Worm (Caenorhabditis elegans) whole organism, young adult: Measurements from ENCODE around the gene smap-1.

ENCODE experiments used
- B0035.1 ChIP-seq: sonication (generic microtip); optimal IDR thresholded peaks from 2 replicates; lab custom pipeline; 2016; ENCODE audit warnings: missing genetic modification characterization, mild to moderate bottlenecking, missing compliant biosample characterization, missing genotype, missing genetic modification reagents
- C17E4.6 ChIP-seq: fragments of 200-800 bp; sonication (Bioruptor generic); IDR thresholded peaks from 2 replicates; pipeline ENCODE4 v1.3.6; 2022; ENCODE audit warnings: missing genetic modification reagents, missing genetic modification characterization, missing compliant biosample characterization
- D2030.7 ChIP-seq: fragments of 200-800 bp; sonication (Bioruptor generic); IDR thresholded peaks from 2 replicates; pipeline ENCODE4 v1.3.6; 2022; ENCODE audit warnings: missing genetic modification reagents, missing genetic modification characterization, missing compliant biosample characterization
- F23B12.7 ChIP-seq: sonication (generic microtip); optimal IDR thresholded peaks from 2 replicates; lab custom pipeline; 2017; ENCODE audit warnings: missing genetic modification characterization, mild to moderate bottlenecking, missing compliant biosample characterization, antibody characterized with exemption, moderate library complexity; ENCODE audit not compliant: insufficient read depth
- F33H1.4 ChIP-seq: fragments of 200-800 bp; sonication (Bioruptor generic); IDR thresholded peaks from 2 replicates; pipeline ENCODE4 v1.3.6; 2022; ENCODE audit warnings: missing genetic modification reagents, missing genetic modification characterization, missing compliant biosample characterization
- F37B4.10 ChIP-seq: fragments of 200-800 bp; sonication (Bioruptor generic); IDR thresholded peaks from 2 replicates; pipeline ENCODE4 v1.3.6; 2022; ENCODE audit warnings: missing genetic modification characterization, missing compliant biosample characterization
- K12H6.12 ChIP-seq: fragments of 200-800 bp; sonication (Bioruptor generic); optimal IDR thresholded peaks from 2 replicates; lab custom pipeline; 2018; ENCODE audit warnings: mild to moderate bottlenecking, missing genetic modification characterization, missing compliant biosample characterization
- Y53G8AR.9 ChIP-seq: fragments of 200-800 bp; sonication (Bioruptor generic); conservative IDR thresholded peaks from 2 replicates; pipeline ENCODE4 v1.3.6; 2022; ENCODE audit warnings: missing genetic modification reagents, missing genetic modification characterization, missing compliant biosample characterization
- Y79H2A.3 ChIP-seq: fragments of 200-800 bp; sonication (Bioruptor generic); conservative IDR thresholded peaks from 2 replicates; pipeline ENCODE4 v1.3.6; 2022; ENCODE audit warnings: missing genetic modification reagents, missing genetic modification characterization, missing compliant biosample characterization
- akir-1 ChIP-seq: fragments of 200-800 bp; sonication (Bioruptor generic); optimal IDR thresholded peaks from 2 replicates; lab custom pipeline; 2018; ENCODE audit warnings: mild to moderate bottlenecking, missing genetic modification characterization, moderate library complexity, missing compliant biosample characterization
- aptf-3 ChIP-seq: fragments of 200-800 bp; sonication (Bioruptor generic); IDR thresholded peaks from 2 replicates; pipeline ENCODE4 v1.3.6; 2022; ENCODE audit warnings: missing genetic modification characterization, missing compliant biosample characterization
- atf-7 ChIP-seq: sonication (generic microtip); optimal IDR thresholded peaks from 2 replicates; lab custom pipeline; 2017; ENCODE audit warnings: mild to moderate bottlenecking, missing genetic modification characterization, missing compliant biosample characterization
- attf-6 ChIP-seq: fragments of 200-800 bp; sonication (Bioruptor generic); IDR thresholded peaks from 2 replicates; pipeline ENCODE4 v1.3.6; 2022; ENCODE audit warnings: missing genetic modification reagents, missing genetic modification characterization, missing compliant biosample characterization
- ccch-3 ChIP-seq: fragments of 200-800 bp; sonication (Bioruptor generic); optimal IDR thresholded peaks from 2 replicates; lab custom pipeline; 2018; ENCODE audit warnings: mild to moderate bottlenecking, missing genetic modification characterization, missing compliant biosample characterization
- ceh-40 ChIP-seq: fragments of 200-800 bp; sonication (Bioruptor generic); IDR thresholded peaks from 2 replicates; pipeline ENCODE4 v1.3.6; 2022; ENCODE audit warnings: missing genetic modification characterization, missing compliant biosample characterization
- chd-7 ChIP-seq: sonication (generic microtip); optimal IDR thresholded peaks from 2 replicates; lab custom pipeline; 2016; ENCODE audit warnings: mild to moderate bottlenecking, missing genetic modification characterization, moderate library complexity, missing compliant biosample characterization
- dpff-1 ChIP-seq: sonication (generic microtip); optimal IDR thresholded peaks from 2 replicates; lab custom pipeline; 2017; ENCODE audit warnings: mild to moderate bottlenecking, missing genetic modification characterization, missing compliant biosample characterization
- dpl-1 ChIP-seq: fragments of 150-350 bp; optimal IDR thresholded peaks from 2 replicates; lab custom pipeline; 2014; ENCODE audit warnings: missing biosample characterization, missing genetic modification reagents, missing genetic modification characterization
- efl-1 ChIP-seq: fragments of 150-350 bp; optimal IDR thresholded peaks from 2 replicates; lab custom pipeline; 2014; ENCODE audit warnings: missing biosample characterization, missing genetic modification reagents, missing genetic modification characterization
- ekl-4 ChIP-seq: fragments of 200-800 bp; sonication (Bioruptor generic); IDR thresholded peaks from 2 replicates; pipeline ENCODE4 v1.3.6; 2022; ENCODE audit warnings: missing genetic modification reagents, missing genetic modification characterization, missing compliant biosample characterization
- ets-4 ChIP-seq: fragments of 200-800 bp; sonication (Bioruptor generic); optimal IDR thresholded peaks from 2 replicates; lab custom pipeline; 2018; ENCODE audit warnings: mild to moderate bottlenecking, missing genetic modification characterization, missing compliant biosample characterization
- fkh-3 ChIP-seq: sonication (generic microtip); optimal IDR thresholded peaks from 2 replicates; lab custom pipeline; 2016; ENCODE audit warnings: mild to moderate bottlenecking, missing genetic modification characterization, missing compliant biosample characterization
- gei-17 ChIP-seq: fragments of 200-800 bp; sonication (Bioruptor generic); optimal IDR thresholded peaks from 2 replicates; lab custom pipeline; 2018; ENCODE audit warnings: mild to moderate bottlenecking, missing genetic modification characterization, missing compliant biosample characterization
- hmg-20 ChIP-seq: fragments of 200-800 bp; sonication (Bioruptor generic); IDR thresholded peaks from 2 replicates; pipeline ENCODE4 v1.3.6; 2022; ENCODE audit warnings: missing genetic modification reagents, missing genetic modification characterization, missing compliant biosample characterization
- lin-35 ChIP-seq, 3 experiments: fragments of 150-350 bp in 2 of 3; sonication (generic microtip) in 1 of 3; optimal IDR thresholded peaks; 2 replicates each; lab custom pipeline; 2014 to 2018; ENCODE audit warnings: missing biosample characterization in 3 of 3, missing genetic modification characterization in 3 of 3, missing genetic modification reagents in 3 of 3
- lin-54 ChIP-seq: fragments of 200-800 bp; sonication (Bioruptor generic); optimal IDR thresholded peaks from 2 replicates; lab custom pipeline; 2018; ENCODE audit warnings: mild to moderate bottlenecking, missing genetic modification characterization, missing compliant biosample characterization
- lir-1 ChIP-seq: fragments of 200-800 bp; sonication (Bioruptor generic); conservative IDR thresholded peaks from 2 replicates; pipeline ENCODE4 v1.3.6; 2022; ENCODE audit warnings: missing genetic modification reagents, missing genetic modification characterization, missing compliant biosample characterization
- lsl-1 ChIP-seq: fragments of 200-800 bp; sonication (Bioruptor generic); optimal IDR thresholded peaks from 2 replicates; lab custom pipeline; 2018; ENCODE audit warnings: mild to moderate bottlenecking, missing genetic modification characterization, moderate library complexity, missing compliant biosample characterization
- madf-10 ChIP-seq: sonication (generic microtip); optimal IDR thresholded peaks from 2 replicates; lab custom pipeline; 2016; ENCODE audit warnings: mild to moderate bottlenecking, missing genetic modification characterization, missing compliant biosample characterization
- madf-3 ChIP-seq: fragments of 200-800 bp; sonication (Bioruptor generic); IDR thresholded peaks from 2 replicates; pipeline ENCODE4 v1.3.6; 2022; ENCODE audit warnings: missing genetic modification reagents, missing genetic modification characterization, missing compliant biosample characterization
- mel-28 ChIP-seq: sonication (generic microtip); optimal IDR thresholded peaks from 2 replicates; lab custom pipeline; 2016; ENCODE audit warnings: borderline replicate concordance, mild to moderate bottlenecking, missing genetic modification characterization, missing compliant biosample characterization
- mxl-1 ChIP-seq: sonication (generic microtip); optimal IDR thresholded peaks from 2 replicates; lab custom pipeline; 2016; ENCODE audit warnings: missing genetic modification characterization, missing compliant biosample characterization
- nfya-2 ChIP-seq: fragments of 200-800 bp; sonication (Bioruptor generic); IDR thresholded peaks from 2 replicates; pipeline ENCODE4 v1.3.6; 2022; ENCODE audit warnings: missing genetic modification reagents, missing genetic modification characterization, missing compliant biosample characterization
- nhr-120 ChIP-seq: fragments of 200-800 bp; sonication (Bioruptor generic); IDR thresholded peaks from 2 replicates; pipeline ENCODE4 v1.3.6; 2022; ENCODE audit warnings: missing genetic modification characterization, missing compliant biosample characterization
- nhr-80 ChIP-seq: sonication (generic microtip); optimal IDR thresholded peaks from 2 replicates; lab custom pipeline; 2016; ENCODE audit warnings: missing genetic modification characterization, missing compliant biosample characterization
- rec-8 ChIP-seq, 2 experiments: sonication (generic microtip); optimal IDR thresholded peaks; 2 replicates each; lab custom pipeline; 2016; ENCODE audit warnings: mild to moderate bottlenecking in 2 of 2, missing genetic modification characterization in 2 of 2, missing genetic modification reagents in 2 of 2, missing genotype in 2 of 2, missing biosample characterization in 1 of 2, missing compliant biosample characterization in 1 of 2, moderate library complexity in 1 of 2
- sptf-2 ChIP-seq: fragments of 200-800 bp; sonication (Bioruptor generic); optimal IDR thresholded peaks from 2 replicates; lab custom pipeline; 2018; ENCODE audit warnings: mild to moderate bottlenecking, missing genetic modification characterization, missing compliant biosample characterization
- tlf-1 ChIP-seq: fragments of 200-800 bp; sonication (Bioruptor generic); optimal IDR thresholded peaks from 2 replicates; lab custom pipeline; 2018; ENCODE audit warnings: mild to moderate bottlenecking, missing genetic modification characterization, missing compliant biosample characterization
- unc-130 ChIP-seq: sonication (generic microtip); optimal IDR thresholded peaks from 2 replicates; lab custom pipeline; 2016; ENCODE audit warnings: missing genetic modification reagents, missing genetic modification characterization, missing compliant biosample characterization
- unc-62 ChIP-seq: fragments of 150-350 bp; optimal IDR thresholded peaks from 2 replicates; lab custom pipeline; 2014; ENCODE audit warnings: missing biosample characterization, missing genetic modification reagents, missing genetic modification characterization
- xnd-1 ChIP-seq: sonication (generic microtip); optimal IDR thresholded peaks from 2 replicates; lab custom pipeline; 2016; ENCODE audit warnings: missing genotype, missing genetic modification reagents, missing genetic modification characterization, missing compliant biosample characterization
- zfh-2 ChIP-seq: fragments of 200-800 bp; sonication (Bioruptor generic); conservative IDR thresholded peaks from 2 replicates; pipeline ENCODE4 v1.3.6; 2022; ENCODE audit warnings: missing genetic modification reagents, missing genetic modification characterization, missing compliant biosample characterization
- ztf-18 ChIP-seq: sonication (generic microtip); optimal IDR thresholded peaks from 2 replicates; lab custom pipeline; 2016; ENCODE audit warnings: missing genotype, mild to moderate bottlenecking, missing genetic modification characterization, missing compliant biosample characterization
- ztf-22 ChIP-seq: fragments of 200-800 bp; sonication (Bioruptor generic); optimal IDR thresholded peaks from 2 replicates; lab custom pipeline; 2018; ENCODE audit warnings: mild to moderate bottlenecking, missing genetic modification characterization, moderate library complexity, missing compliant biosample characterization
- ztf-26 ChIP-seq: sonication (generic microtip); optimal IDR thresholded peaks from 2 replicates; lab custom pipeline; 2017; ENCODE audit warnings: missing genetic modification characterization, missing compliant biosample characterization
- ztf-3 ChIP-seq: fragments of 200-800 bp; sonication (Bioruptor generic); optimal IDR thresholded peaks from 2 replicates; lab custom pipeline; 2018; ENCODE audit warnings: mild to moderate bottlenecking, missing genetic modification characterization, missing compliant biosample characterization
- ztf-6 ChIP-seq: fragments of 200-800 bp; sonication (Bioruptor generic); IDR thresholded peaks from 2 replicates; pipeline ENCODE4 v1.3.6; 2022; ENCODE audit warnings: missing genetic modification reagents, missing genetic modification characterization, missing compliant biosample characterization

smap-1 gene

ce11 chrIII:10711192-10711673 is 28.4 kb downstream of the smap-1 start, which contains the start of gene W09D10.5 (continued):
- TF ChIP-seq lir-1 (GFP tag; lab: Robert Waterston, UW) = no peak
- TF ChIP-seq unc-62 (GFP tag; lab: Kevin White, UChicago) = no peak
- no peak for TF ChIP-seq akir-1 (GFP tag; lab: Kevin White, UChicago)
- TF ChIP-seq mel-28 (tag; lab: Kevin White, UChicago) = peak; percentile 56
- peak; percentile 42; the same call in 1 of the 2 replicates for TF ChIP-seq Y53G8AR.9 (GFP tag; lab: Robert Waterston, UW)
- TF ChIP-seq lin-35 (GFP tag; optimal IDR thresholded peaks at IDR 0.05; lab: Kevin White, UChicago) = no peak
- TF ChIP-seq B0035.1 = peak; percentile 57
- no peak for TF ChIP-seq tlf-1 (GFP tag; lab: Kevin White, UChicago)
- no peak for TF ChIP-seq madf-3 (GFP tag; lab: Robert Waterston, UW)
- TF ChIP-seq Y79H2A.3 (GFP tag; lab: Robert Waterston, UW) = no peak
- TF ChIP-seq gei-17 (GFP tag; lab: Kevin White, UChicago) = peak; percentile 15
- no peak for TF ChIP-seq hmg-20 (GFP tag; lab: Robert Waterston, UW)
- no peak for TF ChIP-seq zfh-2
- TF ChIP-seq F33H1.4 = no peak
- no peak for TF ChIP-seq fkh-3 (tag; lab: Kevin White, UChicago)
- TF ChIP-seq ekl-4 (GFP tag; lab: Robert Waterston, UW) = peak; percentile 57; the same call in 1 of the 2 replicates
- TF ChIP-seq efl-1 (GFP tag; lab: Kevin White, UChicago) = no peak
- no peak for TF ChIP-seq ztf-6 (GFP tag; lab: Robert Waterston, UW)
- TF ChIP-seq F23B12.7 (tag; lab: Kevin White, UChicago) = no peak
- no peak for TF ChIP-seq rec-8 (tag; optimal IDR thresholded peaks at IDR 0.05; lab: Kevin White, UChicago)
- TF ChIP-seq ccch-3 (GFP tag; lab: Kevin White, UChicago) = no peak
- TF ChIP-seq lin-54 (GFP tag; lab: Kevin White, UChicago) = peak; percentile 39
- no peak for TF ChIP-seq mxl-1 (tag; lab: Kevin White, UChicago)
- no peak; the same call in 1 of the 2 replicates for TF ChIP-seq aptf-3 (GFP tag; lab: Robert Waterston, UW)
- no peak for TF ChIP-seq unc-130
- TF ChIP-seq ztf-22 (GFP tag; lab: Kevin White, UChicago) = no peak
- no peak for TF ChIP-seq nfya-2 (GFP tag; lab: Robert Waterston, UW)
- TF ChIP-seq K12H6.12 (tag; lab: Kevin White, UChicago) = peak; percentile 7
- peak; percentile 38 for TF ChIP-seq atf-7 (tag; lab: Kevin White, UChicago)
- TF ChIP-seq C17E4.6 = 0 out of 2 replicates have a peak, but pooled peaks have one; percentile 12

- TF ChIP-seq attf-6 (no peak), madf-10 (tag; lab: Kevin White, UChicago) (no peak), lsl-1 (GFP tag; lab: Kevin White, UChicago) (peak; percentile 45)
Measured at ce11 chrIII:10709676-10710075, 29.9 kb downstream of the smap-1 start.

- TF ChIP-seq F37B4.10 (GFP tag; lab: Robert Waterston, UW) (no peak), dpl-1 (GFP tag; lab: Kevin White, UChicago) (no peak), dpff-1 (tag; lab: Kevin White, UChicago) (no peak), D2030.7 (GFP tag; lab: Robert Waterston, UW) (no peak), ets-4 (GFP tag; lab: Kevin White, UChicago) (no peak), akir-1 (GFP tag; lab: Kevin White, UChicago) (no peak), nhr-80 (tag; lab: Kevin White, UChicago) (no peak), xnd-1 (tag; lab: Kevin White, UChicago) (no peak), ceh-40 (GFP tag; lab: Robert Waterston, UW) (no peak), chd-7 (no peak), Y79H2A.3 (GFP tag; lab: Robert Waterston, UW) (0 out of 2 replicates have a peak, but pooled peaks have one; percentile 52), ztf-18 (peak; percentile 37), sptf-2 (GFP tag; lab: Kevin White, UChicago) (no peak), nhr-120 (GFP tag; lab: Robert Waterston, UW) (no peak), nfya-2 (GFP tag; lab: Robert Waterston, UW) (no peak), atf-7 (tag; lab: Kevin White, UChicago) (no peak), ztf-3 (GFP tag; lab: Kevin White, UChicago) (no peak), ztf-26 (tag; lab: Kevin White, UChicago) (no peak)
Measured at ce11 chrIII:10708484-10708883, 31.1 kb downstream of the smap-1 start.
